Fruit fly (Drosophila melanogaster) S2 (cell line): Measurements from ENCODE around the gene Ada1-1.

Experiments used
- CG8478 ChIP-seq: fragments of >200 bp; optimal IDR thresholded peaks from 2 replicates; lab custom pipeline; 2018
- CTCF ChIP-seq, 2 experiments: fragments of >200 bp; optimal IDR thresholded peaks; 2 replicates each; lab custom pipeline; 2018

DNA sequence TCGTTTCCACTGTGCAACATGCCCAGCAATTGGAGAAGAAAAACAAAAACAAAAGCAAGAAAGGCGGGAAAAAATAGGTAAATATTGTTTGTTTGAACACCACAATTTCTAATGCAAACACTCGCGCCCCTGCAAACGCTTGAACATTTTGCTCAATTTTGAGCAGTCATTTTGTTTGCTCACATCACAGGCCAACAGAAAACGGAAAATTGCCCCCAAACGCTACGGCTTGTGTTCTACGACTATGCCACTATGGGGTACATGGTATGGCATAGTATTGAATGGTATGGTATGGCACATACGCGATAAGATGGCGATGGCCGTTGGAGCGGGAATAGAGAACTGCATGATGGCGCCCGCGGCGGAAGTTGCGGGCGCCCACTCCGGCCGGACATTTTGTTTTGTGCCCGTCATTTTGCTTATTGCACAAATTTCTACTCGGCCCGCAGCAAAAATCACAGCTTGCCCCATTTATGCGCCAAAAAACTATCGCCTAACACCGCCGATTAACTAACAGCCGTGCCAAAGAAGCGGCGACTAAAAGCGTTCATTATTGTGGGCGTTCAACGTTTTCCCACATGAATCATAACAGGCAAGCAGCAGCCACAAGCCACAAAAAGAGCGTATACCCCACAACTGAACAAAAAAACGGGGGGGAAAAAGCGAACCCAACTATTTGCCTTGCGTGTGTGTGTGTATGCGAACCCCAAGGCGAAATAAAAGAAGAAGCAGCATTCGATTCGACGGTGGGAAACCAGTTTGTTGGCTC, 7.8 kb downstream of the Ada1-1 start:
- TF ChIP-seq CG8478 (no peak), CTCF (optimal IDR thresholded peaks at IDR 0.05; lab: Kevin White, UChicago) (no peak)
